Fruit fly (Drosophila melanogaster) whole organism, larva: ENCODE data around the gene CG33110.

Experiments
- noc ChIP-seq: fragments of 200-800 bp; sonication (Bioruptor generic); optimal IDR thresholded peaks from 3 replicates; lab custom pipeline; 2019; ENCODE audit warnings: missing biosample characterization, mild to moderate bottlenecking, missing genetic modification characterization, moderate library complexity

CG33110 gene

dm6 chr3R:22535945-22536344, 34.0 kb upstream of the CG33110 start:
- no peak for TF ChIP-seq noc (tag; lab: Kevin White, UChicago)

- TF ChIP-seq noc (tag; lab: Kevin White, UChicago), result peak; percentile 18
These were observed 33.2 kb upstream of the CG33110 start for dm6 chr3R:22536504-22537423.

dm6 chr3R:22538877-22539276, 31.1 kb upstream of the CG33110 start:
- no peak for TF ChIP-seq noc (tag; lab: Kevin White, UChicago)

dm6 chr3R:22539762-22540161, 30.2 kb upstream of the CG33110 start, which contains the start of gene CG5326:
CG5326 (minus strand) TSS chr3R:22539919.
- no peak for TF ChIP-seq noc (tag; lab: Kevin White, UChicago)

- no peak for TF ChIP-seq noc (tag; lab: Kevin White, UChicago)
These were observed 29.3 kb upstream of the CG33110 start for dm6 chr3R:22540686-22541085.

dm6 chr3R:22542773-22543411, 27.1 kb upstream of the CG33110 start:
- peak; percentile 48 for TF ChIP-seq noc (tag; lab: Kevin White, UChicago)

- TF ChIP-seq noc (tag; lab: Kevin White, UChicago), result peak; percentile 55
These were observed 24.0 kb upstream of the CG33110 start for dm6 chr3R:22546017-22546416.

- TF ChIP-seq noc (tag; lab: Kevin White, UChicago), result peak; percentile 4
These were observed 22.4 kb upstream of the CG33110 start, which contains the start of gene AdipoR for dm6 chr3R:22547585-22548022. AdipoR (minus strand) TSS chr3R:22547846.

dm6 chr3R:22550306-22550812, 19.6 kb upstream of the CG33110 start, which contains the start of gene bond:
bond (plus strand) TSS chr3R:22550680.
- TF ChIP-seq noc (tag; lab: Kevin White, UChicago), result no peak

- TF ChIP-seq noc (tag; lab: Kevin White, UChicago), result no peak
These were observed 17.3 kb upstream of the CG33110 start for dm6 chr3R:22552686-22553085.

dm6 chr3R:22557100-22557741, 12.8 kb upstream of the CG33110 start:
- no peak for TF ChIP-seq noc (tag; lab: Kevin White, UChicago)

- TF ChIP-seq noc (tag; lab: Kevin White, UChicago), result no peak
These were observed 11.6 kb upstream of the CG33110 start for dm6 chr3R:22558398-22558797.

dm6 chr3R:22560224-22560623, 9.8 kb upstream of the CG33110 start:
- no peak for TF ChIP-seq noc (tag; lab: Kevin White, UChicago)

- no peak for TF ChIP-seq noc (tag; lab: Kevin White, UChicago)
These were observed 7.5 kb upstream of the CG33110 start, which contains the start of gene sit for dm6 chr3R:22562502-22562901. sit (minus strand) TSS chr3R:22562572.

dm6 chr3R:22564076-22564475, 5.9 kb upstream of the CG33110 start:
- TF ChIP-seq noc (tag; lab: Kevin White, UChicago), result no peak
